Fruit fly (Drosophila melanogaster) whole organism, prepupa: ENCODE data around the gene Nufip.

Experiments used
- CG10631 ChIP-seq: fragments of 200-800 bp; sonication (Bioruptor generic); optimal IDR thresholded peaks from 2 replicates; lab custom pipeline; 2016; ENCODE audit warnings: missing biosample characterization, missing genetic modification characterization
- CG15336 ChIP-seq: fragments of 200-800 bp; sonication (Bioruptor generic); IDR thresholded peaks from 2 replicates; pipeline ENCODE4 v1.3.6; 2022; ENCODE audit warnings: missing biosample characterization, missing genetic modification characterization
- CG1621 ChIP-seq: fragments of 200-800 bp; sonication (Bioruptor generic); optimal IDR thresholded peaks from 3 replicates; lab custom pipeline; 2018; ENCODE audit warnings: missing biosample characterization, mild to moderate bottlenecking, missing genetic modification characterization
- CG3032 ChIP-seq: fragments of 200-800 bp; optimal IDR thresholded peaks from 2 replicates; lab custom pipeline; 2019; ENCODE audit warnings: missing biosample characterization, mild to moderate bottlenecking, missing genetic modification characterization, moderate library complexity
- CG31627 ChIP-seq: fragments of 200-800 bp; sonication (Bioruptor generic); optimal IDR thresholded peaks from 3 replicates; lab custom pipeline; 2016; ENCODE audit warnings: missing biosample characterization, missing genetic modification characterization
- CG32006 ChIP-seq: fragments of 200-800 bp; sonication (Bioruptor generic); optimal IDR thresholded peaks from 3 replicates; lab custom pipeline; 2017; ENCODE audit warnings: missing biosample characterization, mild to moderate bottlenecking, missing genetic modification characterization
- CG3919 ChIP-seq: fragments of 200-800 bp; sonication (Bioruptor generic); optimal IDR thresholded peaks from 3 replicates; lab custom pipeline; 2016; ENCODE audit warnings: missing biosample characterization, missing genetic modification characterization
- CG4318 ChIP-seq: fragments of 200-800 bp; sonication (Bioruptor generic); optimal IDR thresholded peaks from 3 replicates; lab custom pipeline; 2017; ENCODE audit warnings: missing biosample characterization, mild to moderate bottlenecking, missing genetic modification characterization
- CG6276 ChIP-seq: fragments of 200-800 bp; sonication (Bioruptor generic); optimal IDR thresholded peaks from 2 replicates; lab custom pipeline; 2017; ENCODE audit warnings: missing biosample characterization, mild to moderate bottlenecking, missing genetic modification characterization
- CG6792 ChIP-seq: fragments of 200-800 bp; sonication (Bioruptor generic); optimal IDR thresholded peaks from 3 replicates; lab custom pipeline; 2016; ENCODE audit warnings: missing biosample characterization, missing genetic modification characterization
- CG6808 ChIP-seq: fragments of 200-800 bp; sonication (Bioruptor generic); optimal IDR thresholded peaks from 3 replicates; lab custom pipeline; 2017; ENCODE audit warnings: missing biosample characterization, missing genetic modification characterization, mild to moderate bottlenecking, moderate library complexity, missing genetic modification reagents
- CG6854 ChIP-seq: fragments of 200-800 bp; sonication (Bioruptor generic); optimal IDR thresholded peaks from 2 replicates; lab custom pipeline; 2017; ENCODE audit warnings: missing biosample characterization, mild to moderate bottlenecking, missing genetic modification characterization
- CG8119 ChIP-seq: fragments of 200-800 bp; sonication (Bioruptor generic); IDR thresholded peaks from 3 replicates; pipeline ENCODE4 v1.3.6; 2022; ENCODE audit warnings: missing biosample characterization, missing genetic modification characterization
- Eip78C ChIP-seq: fragments of 200-800 bp; sonication (Bioruptor generic); peaks from one replicate; lab custom pipeline; 2016; ENCODE audit warnings: missing biosample characterization, missing genetic modification characterization
- Ets21C ChIP-seq: fragments of 200-800 bp; sonication (Bioruptor generic); optimal IDR thresholded peaks from 3 replicates; lab custom pipeline; 2016; ENCODE audit warnings: missing biosample characterization, missing genetic modification characterization
- Ets96B ChIP-seq: fragments of 200-800 bp; optimal IDR thresholded peaks from 2 replicates; lab custom pipeline; 2019; ENCODE audit warnings: missing biosample characterization, mild to moderate bottlenecking, missing genetic modification characterization, moderate library complexity
- Gug ChIP-seq: fragments of 200-800 bp; sonication (Bioruptor generic); IDR thresholded peaks from 2 replicates; pipeline ENCODE4 v1.3.6; 2022; ENCODE audit warnings: missing biosample characterization, missing genetic modification characterization
- Hr38 ChIP-seq: sonication (Bioruptor generic); optimal IDR thresholded peaks from 2 replicates; lab custom pipeline; 2016; ENCODE audit warnings: missing biosample characterization, missing genetic modification characterization
- Hr39 ChIP-seq: fragments of 200-800 bp; sonication (Bioruptor generic); optimal IDR thresholded peaks from 2 replicates; lab custom pipeline; 2016; ENCODE audit warnings: missing biosample characterization, missing genetic modification characterization
- Hr4 ChIP-seq: fragments of 200-800 bp; sonication (Bioruptor generic); optimal IDR thresholded peaks from 3 replicates; lab custom pipeline; 2016; ENCODE audit warnings: missing biosample characterization, missing genetic modification characterization
- Lpt ChIP-seq: fragments of 200-800 bp; sonication (Bioruptor generic); optimal IDR thresholded peaks from 3 replicates; lab custom pipeline; 2016; ENCODE audit warnings: missing biosample characterization, missing genetic modification characterization
- Met ChIP-seq: fragments of 200-800 bp; sonication (Bioruptor generic); optimal IDR thresholded peaks from 3 replicates; lab custom pipeline; 2016; ENCODE audit warnings: missing biosample characterization, missing genetic modification characterization
- OdsH ChIP-seq: fragments of 200-800 bp; sonication (Bioruptor generic); optimal IDR thresholded peaks from 3 replicates; lab custom pipeline; 2016; ENCODE audit warnings: missing biosample characterization, missing genetic modification characterization
- Smox ChIP-seq: fragments of 200-800 bp; sonication (Bioruptor generic); optimal IDR thresholded peaks from 3 replicates; lab custom pipeline; 2016; ENCODE audit warnings: missing biosample characterization, missing genetic modification characterization
- Sox102F ChIP-seq: fragments of 200-800 bp; sonication (Bioruptor generic); optimal IDR thresholded peaks from 2 replicates; lab custom pipeline; 2016; ENCODE audit warnings: missing biosample characterization, mild to moderate bottlenecking, missing genetic modification characterization
- Sox14 ChIP-seq: fragments of 200-800 bp; sonication (Bioruptor generic); optimal IDR thresholded peaks from 3 replicates; lab custom pipeline; 2016; ENCODE audit warnings: missing biosample characterization, missing genetic modification characterization
- Sox15 ChIP-seq: fragments of 200-800 bp; sonication (Bioruptor generic); optimal IDR thresholded peaks from 3 replicates; lab custom pipeline; 2016; ENCODE audit warnings: missing biosample characterization, missing genetic modification characterization
- acj6 ChIP-seq: fragments of 200-800 bp; sonication (Bioruptor generic); optimal IDR thresholded peaks from 3 replicates; lab custom pipeline; 2016; ENCODE audit warnings: missing biosample characterization, missing genetic modification characterization
- dsx ChIP-seq: fragments of 200-800 bp; optimal IDR thresholded peaks from 3 replicates; lab custom pipeline; 2019; ENCODE audit warnings: missing biosample characterization, mild to moderate bottlenecking, missing genetic modification characterization, moderate library complexity; ENCODE audit not compliant: poor library complexity, severe bottlenecking
- eg ChIP-seq: fragments of 200-800 bp; sonication (Bioruptor generic); IDR thresholded peaks from 3 replicates; pipeline ENCODE4 v1.3.6; 2022; ENCODE audit warnings: missing biosample characterization, missing genetic modification characterization
- fd59A ChIP-seq: fragments of 200-800 bp; sonication (Bioruptor generic); optimal IDR thresholded peaks from 2 replicates; lab custom pipeline; 2017; ENCODE audit warnings: missing biosample characterization, mild to moderate bottlenecking, missing genetic modification characterization, missing genetic modification reagents
- lz ChIP-seq: fragments of 200-800 bp; sonication (Bioruptor generic); optimal IDR thresholded peaks from 3 replicates; lab custom pipeline; 2016; ENCODE audit warnings: missing biosample characterization, missing genetic modification characterization
- net ChIP-seq: fragments of 200-800 bp; sonication (Bioruptor generic); optimal IDR thresholded peaks from 3 replicates; lab custom pipeline; 2016; ENCODE audit warnings: missing biosample characterization, missing genetic modification characterization
- pdm3 ChIP-seq: fragments of 200-800 bp; sonication (Bioruptor generic); optimal IDR thresholded peaks from 3 replicates; lab custom pipeline; 2016; ENCODE audit warnings: missing biosample characterization, missing genetic modification characterization
- salr ChIP-seq, 2 experiments: fragments of 200-800 bp; sonication (Bioruptor generic); optimal IDR thresholded peaks; 3 replicates each; lab custom pipeline; 2016 to 2018; ENCODE audit warnings: missing biosample characterization in 2 of 2, missing genetic modification characterization in 2 of 2, mild to moderate bottlenecking in 1 of 2
- spab ChIP-seq: fragments of 200-800 bp; sonication (Bioruptor generic); optimal IDR thresholded peaks from 2 replicates; lab custom pipeline; 2017; ENCODE audit warnings: missing biosample characterization, mild to moderate bottlenecking, missing genetic modification characterization, missing genetic modification reagents
- ss ChIP-seq, 2 experiments: fragments of 200-800 bp; sonication (Bioruptor generic); optimal IDR thresholded peaks; 2 replicates in 1 of 2; 3 replicates in 1 of 2; lab custom pipeline; 2017 to 2018; ENCODE audit warnings: mild to moderate bottlenecking in 2 of 2, missing biosample characterization in 2 of 2, missing genetic modification characterization in 2 of 2, moderate library complexity in 1 of 2
- svp ChIP-seq: fragments of 200-800 bp; sonication (Bioruptor generic); peaks from one replicate; lab custom pipeline; 2016; ENCODE audit warnings: missing biosample characterization, missing genetic modification characterization
- topi ChIP-seq: fragments of 200-800 bp; sonication (Bioruptor generic); optimal IDR thresholded peaks from 3 replicates; lab custom pipeline; 2016; ENCODE audit warnings: missing biosample characterization, missing genetic modification characterization
- vri ChIP-seq: fragments of 200-800 bp; sonication (Bioruptor generic); optimal IDR thresholded peaks from 3 replicates; lab custom pipeline; 2016; ENCODE audit warnings: missing biosample characterization, mild to moderate bottlenecking, missing genetic modification characterization

Gene Nufip

DNA sequence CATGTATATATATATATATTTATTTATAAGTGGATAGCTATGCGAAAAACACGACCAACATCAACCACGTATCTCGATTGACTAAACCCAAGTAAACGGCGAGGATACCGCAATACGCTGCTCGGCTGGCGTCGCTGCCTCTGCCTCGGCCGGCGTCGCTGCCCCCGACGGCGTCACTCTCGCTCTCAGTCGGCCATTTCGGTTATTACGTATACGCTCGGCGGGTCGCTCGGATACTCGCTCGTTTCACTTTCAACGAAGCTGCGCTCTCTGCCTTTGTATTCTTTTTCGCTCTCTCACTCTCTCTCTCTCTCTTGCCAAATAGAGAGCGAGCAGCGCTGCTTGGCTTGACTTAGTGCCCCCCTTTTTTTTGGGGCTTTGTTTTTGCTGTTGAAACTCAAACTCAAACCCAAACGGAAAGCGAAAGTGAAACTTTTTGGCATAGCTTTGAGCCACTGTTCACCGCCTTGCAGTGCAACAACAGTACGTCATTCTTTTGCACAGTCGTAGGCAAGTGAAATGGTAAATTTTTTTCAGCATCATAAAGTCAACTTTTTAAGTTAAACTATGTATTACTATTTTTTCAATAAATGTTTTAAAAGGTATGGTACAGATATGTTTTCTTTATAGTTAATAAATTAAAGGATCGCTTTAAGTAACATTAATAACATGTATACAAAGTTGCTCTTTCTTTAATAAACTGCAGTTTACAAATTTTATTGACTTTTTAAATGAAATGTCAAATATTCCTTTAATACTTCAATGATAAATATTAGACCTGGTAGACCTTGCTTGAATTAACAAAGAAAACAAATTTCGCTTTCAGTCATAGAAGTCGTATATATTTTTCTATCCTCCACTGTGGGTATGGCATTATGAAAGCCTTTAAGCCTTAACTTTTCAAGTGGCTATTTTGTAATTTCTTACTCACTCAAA is 17.8 kb upstream of the Nufip start (continued):
- no peak for TF ChIP-seq Hr38 (GFP tag; lab: Kevin White, UChicago)
- TF ChIP-seq ss (GFP tag; optimal IDR thresholded peaks at IDR 0.05; lab: Kevin White, UChicago), result peak; percentile 36 to 52
- TF ChIP-seq fd59A (GFP tag; lab: Kevin White, UChicago), result no peak
- TF ChIP-seq acj6 (GFP tag; lab: Kevin White, UChicago), result no peak
- no peak for TF ChIP-seq Hr4 (GFP tag; lab: Kevin White, UChicago)
- no peak for TF ChIP-seq pdm3 (GFP tag; lab: Kevin White, UChicago)
- TF ChIP-seq Smox (GFP tag; lab: Kevin White, UChicago), result no peak
- no peak for TF ChIP-seq dsx
- TF ChIP-seq CG15336 (GFP tag; lab: Robert Waterston, UW), result peak; percentile 56
- peak; percentile 37 for TF ChIP-seq CG3919 (GFP tag; lab: Kevin White, UChicago)
- TF ChIP-seq, all 60 proteins: peak for 31

DNA sequence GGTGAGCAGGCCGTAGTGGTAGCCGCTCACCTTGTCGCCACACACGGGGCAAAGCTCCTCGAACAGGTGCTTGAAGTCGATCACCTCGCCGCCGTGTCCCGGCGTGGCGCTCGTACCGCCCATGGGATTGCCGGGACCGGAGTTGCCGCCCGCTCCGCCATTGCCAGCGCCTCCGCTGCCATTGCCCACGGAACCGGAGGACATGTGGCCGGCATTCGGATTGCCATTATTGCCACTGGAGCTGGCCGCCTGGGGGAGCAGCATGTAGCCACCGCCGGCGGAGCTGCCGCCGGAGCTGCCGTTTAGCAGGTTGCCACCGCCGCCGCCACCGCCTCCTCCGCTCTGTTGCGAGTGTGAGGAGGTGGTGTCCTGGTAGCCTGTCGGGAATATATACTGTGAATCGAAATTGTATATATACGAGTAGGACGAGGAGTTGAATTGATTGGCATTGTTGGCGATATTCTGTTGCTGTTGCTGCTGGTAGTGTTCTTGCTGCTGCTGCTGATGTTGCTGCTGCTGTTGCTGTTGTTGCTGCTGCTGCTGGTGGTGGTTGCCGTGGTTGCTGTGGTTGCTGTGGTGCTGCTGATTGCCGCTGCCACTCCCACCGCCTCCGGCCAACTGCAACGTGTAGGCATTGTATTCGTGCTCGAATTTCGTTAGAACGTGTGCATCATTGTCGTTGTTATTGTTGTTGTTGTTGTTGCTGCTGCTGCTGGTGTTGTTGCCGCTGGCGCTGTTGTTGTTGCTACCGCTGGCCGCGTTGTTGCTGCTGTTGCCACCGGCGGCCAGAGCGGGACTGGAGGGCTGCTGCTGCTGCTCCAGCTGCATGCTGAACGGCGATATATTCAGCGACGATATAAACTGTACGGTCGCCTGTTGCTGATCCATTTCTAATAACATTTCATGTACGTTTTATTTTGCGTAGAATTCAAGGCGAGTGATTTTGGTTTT is 15.6 kb upstream of the Nufip start:
- TF ChIP-seq CG10631 (GFP tag; lab: Kevin White, UChicago) (no peak), CG6808 (GFP tag; lab: Kevin White, UChicago) (no peak), Sox102F (GFP tag; lab: Kevin White, UChicago) (no peak)

DNA sequence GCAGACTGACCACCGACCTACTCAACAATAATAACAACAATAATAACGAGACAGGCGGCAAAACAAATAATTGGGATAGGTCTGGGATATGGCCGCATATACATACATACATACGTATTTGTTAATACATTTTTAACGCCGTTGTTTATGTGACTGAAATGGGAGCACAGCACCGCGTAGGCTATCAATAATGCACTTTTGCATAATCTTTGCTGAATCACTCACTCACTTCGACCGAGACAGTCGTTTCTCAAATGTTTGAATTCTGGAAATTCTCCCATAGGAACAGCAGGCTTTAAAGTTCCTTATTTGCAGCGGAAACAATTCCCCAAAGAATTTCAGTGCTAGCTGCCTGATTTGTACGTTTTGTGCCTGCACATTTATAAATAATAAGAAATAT is 13.6 kb upstream of the Nufip start:
- TF ChIP-seq svp (peak; percentile 81), Lpt (GFP tag; lab: Kevin White, UChicago) (no peak), vri (GFP tag; lab: Kevin White, UChicago) (peak; percentile 23), CG6792 (GFP tag; lab: Kevin White, UChicago) (no peak)

DNA sequence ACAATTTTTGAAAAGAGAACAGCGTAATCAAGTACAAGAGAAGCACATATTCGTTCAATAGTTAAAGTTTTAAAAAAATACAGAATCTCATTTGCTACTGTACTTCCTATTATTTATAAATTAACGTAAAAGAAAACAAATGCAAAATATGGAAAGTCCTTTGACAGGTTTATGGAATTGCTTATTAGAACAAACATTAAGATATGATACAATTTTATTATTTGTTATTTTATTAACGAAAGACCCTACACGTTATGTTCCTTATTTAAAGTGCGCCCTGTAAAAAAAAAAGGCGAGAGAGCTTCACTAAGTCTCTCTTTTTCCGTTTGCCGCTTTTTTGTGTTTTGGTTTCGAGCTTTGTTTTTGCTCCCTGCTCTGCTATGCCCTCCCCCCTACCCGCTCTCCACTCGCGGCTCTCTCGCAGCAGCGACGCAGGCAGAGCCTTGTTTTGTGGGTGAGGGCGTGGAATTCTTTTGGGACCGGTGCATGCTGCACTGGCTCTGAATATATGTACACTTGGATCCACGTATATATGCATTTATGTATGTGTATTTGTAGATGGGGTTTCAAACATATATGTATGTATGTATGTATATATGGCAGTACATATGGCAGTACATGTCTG is 12.4 kb upstream of the Nufip start:
- TF ChIP-seq OdsH, result peak; percentile 10
- peak; percentile 30 for TF ChIP-seq svp
- TF ChIP-seq vri (GFP tag; lab: Kevin White, UChicago), result peak; percentile 55
- TF ChIP-seq salr (GFP tag; optimal IDR thresholded peaks at IDR 0.05; lab: Kevin White, UChicago), result no peak
- no peak for TF ChIP-seq Sox102F (GFP tag; lab: Kevin White, UChicago)
- no peak for TF ChIP-seq lz
- peak; percentile 26; the same call in 1 of the 2 replicates for TF ChIP-seq Gug (GFP tag; lab: Robert Waterston, UW)
- TF ChIP-seq eg (GFP tag; lab: Robert Waterston, UW), result peak; percentile 74
- TF ChIP-seq Sox14 (GFP tag; lab: Kevin White, UChicago), result peak; percentile 16
- TF ChIP-seq CG8119, result peak; percentile 60; the same call in 2 of the 3 replicates
- TF ChIP-seq net (GFP tag; lab: Kevin White, UChicago), result no peak
- TF ChIP-seq Met, result no peak
- TF ChIP-seq CG3919 (GFP tag; lab: Kevin White, UChicago), result peak; percentile 17
- TF ChIP-seq CG1621 (tag; lab: Kevin White, UChicago), result peak; percentile 10
- TF ChIP-seq CG10631 (GFP tag; lab: Kevin White, UChicago), result no peak
- no peak for TF ChIP-seq CG4318 (GFP tag; lab: Kevin White, UChicago)
- peak; percentile 35 for TF ChIP-seq Eip78C (GFP tag; lab: Kevin White, UChicago)
- no peak for TF ChIP-seq CG6854 (GFP tag; lab: Kevin White, UChicago)
- no peak for TF ChIP-seq Smox (GFP tag; lab: Kevin White, UChicago)
- TF ChIP-seq CG32006 (GFP tag; lab: Kevin White, UChicago), result peak; percentile 39
- peak; percentile 23 for TF ChIP-seq spab (GFP tag; lab: Kevin White, UChicago)
- TF ChIP-seq Hr39 (GFP tag; lab: Kevin White, UChicago), result no peak
- peak; percentile 54; the same call in 1 of the 2 replicates for TF ChIP-seq CG15336 (GFP tag; lab: Robert Waterston, UW)
- peak; percentile 11 for TF ChIP-seq Ets96B
- no peak for TF ChIP-seq pdm3 (GFP tag; lab: Kevin White, UChicago)
- TF ChIP-seq topi (GFP tag; lab: Kevin White, UChicago), result no peak
- TF ChIP-seq Ets21C (GFP tag; lab: Kevin White, UChicago), result no peak
- TF ChIP-seq CG31627 (GFP tag; lab: Kevin White, UChicago), result no peak
- peak; percentile 51 for TF ChIP-seq CG6276
- no peak for TF ChIP-seq CG3032 (tag; lab: Kevin White, UChicago)
- TF ChIP-seq Sox15 (GFP tag; lab: Kevin White, UChicago), result no peak
